Worm (Caenorhabditis elegans): ENCODE measurements around the gene pgp-3.

DNA sequence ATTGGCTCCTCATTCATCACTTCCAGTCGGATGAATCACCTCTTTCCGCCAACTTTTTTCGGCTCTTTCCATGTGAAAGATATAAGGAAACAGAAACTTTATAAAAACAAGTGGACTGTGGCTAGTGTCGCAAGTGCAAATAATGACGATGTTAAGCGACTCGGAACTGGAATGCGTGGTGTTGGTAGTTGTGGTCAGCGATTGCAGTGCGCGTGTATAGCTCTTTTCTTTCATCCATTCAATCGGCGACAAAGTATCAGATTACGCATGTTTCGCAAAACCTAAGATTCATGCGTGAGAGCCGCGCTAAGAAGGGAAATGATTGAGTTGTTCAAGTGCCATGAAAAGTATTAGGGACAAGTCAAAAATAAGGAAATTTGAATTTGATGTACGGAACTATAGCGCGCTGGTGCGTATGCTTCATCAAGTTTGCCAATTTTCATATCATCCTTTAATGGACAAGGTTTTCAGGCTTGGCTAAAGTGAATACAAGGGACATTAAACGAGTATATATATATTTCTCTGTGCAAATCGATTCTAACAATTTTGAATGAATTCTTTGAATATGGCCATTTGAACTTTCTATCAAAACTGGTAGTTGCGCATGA is 35.9 kb downstream of the pgp-3 start:
- TF ChIP-seq ceh-45 (GFP tag; IDR thresholded peaks at IDR 0.05) (no peak), syd-9 (tag; optimal IDR thresholded peaks at IDR 0.05) (no peak), nhr-11 (tag; optimal IDR thresholded peaks at IDR 0.05) (no peak), dve-1 (tag; optimal IDR thresholded peaks at IDR 0.05) (no peak), pha-4 (tag; optimal IDR thresholded peaks at IDR 0.05) (no peak), ceh-9 (tag; optimal IDR thresholded peaks at IDR 0.05) (no peak), unc-3 (GFP tag; conservative IDR thresholded peaks at IDR 0.05) (no peak), unc-3 (tag; optimal IDR thresholded peaks at IDR 0.05) (no peak), ceh-22 (tag; optimal IDR thresholded peaks at IDR 0.05) (no peak), lim-6 (tag; optimal IDR thresholded peaks at IDR 0.05) (no peak), sox-2 (GFP tag; IDR thresholded peaks at IDR 0.05) (no peak), che-1 (tag; optimal IDR thresholded peaks at IDR 0.05) (no peak), ama-1 (optimal IDR thresholded peaks at IDR 0.05) (no peak), fkh-6 (tag; optimal IDR thresholded peaks at IDR 0.05) (no peak)

Data from whole organism, late embryonic.